Worm (Caenorhabditis elegans) whole organism, L2 larva: ENCODE data around the gene gcy-9.

Experiments
- F13H6.1 ChIP-seq: sonication (generic microtip); optimal IDR thresholded peaks from 2 replicates; lab custom pipeline; 2016; ENCODE audit warnings: missing genetic modification characterization, missing compliant biosample characterization
- Y55F3AM.14 ChIP-seq: fragments of 200-800 bp; sonication (Bioruptor generic); optimal IDR thresholded peaks from 2 replicates; lab custom pipeline; 2018; ENCODE audit warnings: mild to moderate bottlenecking, missing genetic modification characterization, missing compliant biosample characterization
- ZK546.5 ChIP-seq: sonication (generic microtip); optimal IDR thresholded peaks from 2 replicates; lab custom pipeline; 2017; ENCODE audit warnings: missing biosample characterization, missing genetic modification characterization
- alr-1 ChIP-seq: fragments of 150-350 bp; optimal IDR thresholded peaks from 2 replicates; lab custom pipeline; 2014; ENCODE audit warnings: missing biosample characterization, missing genetic modification characterization
- aly-2 ChIP-seq: fragments of 150-350 bp; optimal IDR thresholded peaks from 2 replicates; lab custom pipeline; 2014; ENCODE audit warnings: missing biosample characterization, missing genetic modification characterization
- ama-1 ChIP-seq: fragments of 150-350 bp; optimal IDR thresholded peaks from 2 replicates; lab custom pipeline; 2018; ENCODE audit warnings: inconsistent platforms
- blmp-1 ChIP-seq: sonication (generic microtip); optimal IDR thresholded peaks from 2 replicates; lab custom pipeline; 2017; ENCODE audit warnings: missing genetic modification characterization, mild to moderate bottlenecking, missing compliant biosample characterization, antibody characterized with exemption, moderate library complexity; ENCODE audit not compliant: insufficient read depth
- ceh-16 ChIP-seq: fragments of 150-350 bp; optimal IDR thresholded peaks from 2 replicates; lab custom pipeline; 2014; ENCODE audit warnings: missing biosample characterization, missing genetic modification characterization
- ceh-82 ChIP-seq: fragments of 150-350 bp; optimal IDR thresholded peaks from 2 replicates; lab custom pipeline; 2014; ENCODE audit warnings: missing biosample characterization, missing genetic modification characterization
- crh-2 ChIP-seq: sonication (generic microtip); optimal IDR thresholded peaks from 2 replicates; lab custom pipeline; 2017; ENCODE audit warnings: missing biosample characterization, missing genetic modification characterization
- egl-27 ChIP-seq: sonication (generic microtip); optimal IDR thresholded peaks from 3 replicates; lab custom pipeline; 2017; ENCODE audit warnings: missing biosample characterization, missing genetic modification reagents, missing genetic modification characterization
- elt-3 ChIP-seq: sonication (generic microtip); optimal IDR thresholded peaks from 2 replicates; lab custom pipeline; 2017; ENCODE audit warnings: missing biosample characterization, missing genetic modification characterization
- fos-1 ChIP-seq: fragments of 150-350 bp; optimal IDR thresholded peaks from 2 replicates; lab custom pipeline; 2014; ENCODE audit warnings: missing biosample characterization, missing genetic modification characterization
- gmeb-1 ChIP-seq: fragments of 150-350 bp; optimal IDR thresholded peaks from 2 replicates; lab custom pipeline; 2014; ENCODE audit warnings: missing biosample characterization, missing genetic modification characterization
- lin-11 ChIP-seq: fragments of 150-350 bp; sonication (generic microtip); optimal IDR thresholded peaks from 2 replicates; lab custom pipeline; 2014; ENCODE audit warnings: missing biosample characterization, missing genetic modification characterization, inconsistent platforms, mixed read lengths
- lin-13 ChIP-seq: fragments of 150-350 bp; optimal IDR thresholded peaks from 2 replicates; lab custom pipeline; 2014; ENCODE audit warnings: missing biosample characterization, missing genetic modification reagents, missing genetic modification characterization
- lin-39 ChIP-seq: fragments of 150-350 bp; optimal IDR thresholded peaks from 2 replicates; lab custom pipeline; 2014; ENCODE audit warnings: missing biosample characterization, missing genetic modification reagents, missing genetic modification characterization
- lsy-2 ChIP-seq, 2 experiments: fragments of 150-350 bp in 1 of 2; sonication (generic microtip) in 1 of 2; optimal IDR thresholded peaks; 2 replicates each; lab custom pipeline; 2014 to 2017; ENCODE audit warnings: missing biosample characterization in 2 of 2, missing genetic modification characterization in 2 of 2
- mab-5 ChIP-seq: fragments of 150-350 bp; optimal IDR thresholded peaks from 2 replicates; lab custom pipeline; 2014; ENCODE audit warnings: missing biosample characterization, missing genetic modification characterization
- mdl-1 ChIP-seq, 2 experiments: fragments of 150-350 bp in 1 of 2; sonication (generic microtip) in 1 of 2; optimal IDR thresholded peaks; 2 replicates each; lab custom pipeline; 2017; ENCODE audit warnings: missing biosample characterization in 2 of 2, missing genetic modification characterization in 2 of 2
- nhr-10 ChIP-seq: sonication (generic microtip); optimal IDR thresholded peaks from 2 replicates; lab custom pipeline; 2017; ENCODE audit warnings: missing biosample characterization, missing genetic modification characterization
- nhr-11 ChIP-seq: fragments of 150-350 bp; optimal IDR thresholded peaks from 2 replicates; lab custom pipeline; 2014; ENCODE audit warnings: missing biosample characterization, missing genetic modification characterization
- nhr-12 ChIP-seq: fragments of 150-350 bp; optimal IDR thresholded peaks from 2 replicates; lab custom pipeline; 2014; ENCODE audit warnings: missing biosample characterization, missing genetic modification characterization
- nhr-129 ChIP-seq: fragments of 150-350 bp; optimal IDR thresholded peaks from 2 replicates; lab custom pipeline; 2014; ENCODE audit warnings: missing biosample characterization, missing genetic modification characterization
- nhr-23 ChIP-seq: fragments of 150-350 bp; optimal IDR thresholded peaks from 2 replicates; lab custom pipeline; 2014; ENCODE audit warnings: missing biosample characterization, missing genetic modification reagents, missing genetic modification characterization
- nhr-25 ChIP-seq: fragments of 150-350 bp; sonication (generic microtip); optimal IDR thresholded peaks from 3 replicates; lab custom pipeline; 2014; ENCODE audit warnings: missing biosample characterization, missing genetic modification characterization
- nhr-6 ChIP-seq: fragments of 150-350 bp; optimal IDR thresholded peaks from 2 replicates; lab custom pipeline; 2014; ENCODE audit warnings: missing biosample characterization, missing genetic modification characterization
- nhr-77 ChIP-seq: fragments of 150-350 bp; optimal IDR thresholded peaks from 2 replicates; lab custom pipeline; 2014; ENCODE audit warnings: missing biosample characterization, missing genetic modification characterization
- peb-1 ChIP-seq: fragments of 150-350 bp; optimal IDR thresholded peaks from 2 replicates; lab custom pipeline; 2014; ENCODE audit warnings: missing biosample characterization, missing genetic modification characterization
- sem-4 ChIP-seq: fragments of 150-350 bp; optimal IDR thresholded peaks from 2 replicates; lab custom pipeline; 2014; ENCODE audit warnings: missing biosample characterization, missing genetic modification reagents, missing genetic modification characterization
- sma-3 ChIP-seq: sonication (generic microtip); optimal IDR thresholded peaks from 2 replicates; lab custom pipeline; 2016; ENCODE audit warnings: missing genetic modification reagents, missing genetic modification characterization, missing compliant biosample characterization
- snpc-4 ChIP-seq: fragments of 150-350 bp; optimal IDR thresholded peaks from 2 replicates; lab custom pipeline; 2014; ENCODE audit warnings: missing biosample characterization, missing genetic modification characterization
- unc-39 ChIP-seq: fragments of 150-350 bp; optimal IDR thresholded peaks from 2 replicates; lab custom pipeline; 2014; ENCODE audit warnings: missing biosample characterization, missing genetic modification characterization
- unc-55 ChIP-seq: fragments of 150-350 bp; sonication (generic microtip); optimal IDR thresholded peaks from 3 replicates; lab custom pipeline; 2014; ENCODE audit warnings: missing biosample characterization, missing genetic modification reagents, missing genetic modification characterization
- zag-1 ChIP-seq: fragments of 150-350 bp; optimal IDR thresholded peaks from 2 replicates; lab custom pipeline; 2014; ENCODE audit warnings: missing biosample characterization, missing genetic modification characterization
- ztf-1 ChIP-seq: fragments of 200-800 bp; sonication (Bioruptor generic); conservative IDR thresholded peaks from 2 replicates; pipeline ENCODE4 v1.3.6; 2022; ENCODE audit warnings: missing genetic modification characterization, missing compliant biosample characterization
- ztf-11 ChIP-seq: sonication (generic microtip); optimal IDR thresholded peaks from 2 replicates; lab custom pipeline; 2017; ENCODE audit warnings: missing biosample characterization, missing genetic modification characterization
- ztf-4 ChIP-seq: fragments of 150-350 bp; optimal IDR thresholded peaks from 2 replicates; lab custom pipeline; 2014; ENCODE audit warnings: missing biosample characterization, missing genetic modification characterization

gcy-9 gene

DNA sequence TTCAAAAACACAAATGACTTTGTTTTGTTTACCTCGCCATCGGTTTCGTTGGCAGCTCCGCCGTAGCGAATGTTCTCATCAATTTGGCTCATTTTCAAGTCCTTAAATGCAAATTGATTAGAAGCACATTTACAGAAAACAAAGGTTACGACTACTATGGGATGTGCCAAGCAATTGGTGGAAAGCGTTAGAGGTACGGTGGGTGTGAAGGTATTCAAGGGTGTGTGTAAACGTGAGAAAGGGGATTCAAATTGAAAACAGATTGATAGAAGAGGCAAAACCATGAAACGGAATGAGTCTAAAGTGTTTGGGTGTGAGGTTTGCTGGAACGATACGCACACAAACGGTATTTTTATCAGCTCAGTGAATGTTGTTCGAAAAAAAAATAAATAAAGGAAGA, 39.7 kb upstream of the gcy-9 start, which contains the start of gene tni-1:
TSS of gene tni-1 (minus strand) at position 101 of the 400 bp plus-strand sequence.
- TF ChIP-seq peb-1 (tag; lab: Kevin White, UChicago) (no peak), zag-1 (tag; lab: Kevin White, UChicago) (no peak), unc-39 (no peak), blmp-1 (tag; lab: Kevin White, UChicago) (no peak), elt-3 (no peak), sma-3 (GFP tag; lab: Kevin White, UChicago) (no peak), lin-11 (no peak), nhr-10 (tag; lab: Kevin White, UChicago) (no peak), nhr-129 (tag; lab: Kevin White, UChicago) (no peak), sem-4 (tag; lab: Kevin White, UChicago) (no peak), lin-13 (GFP tag; lab: Kevin White, UChicago) (no peak), crh-2 (tag; lab: Kevin White, UChicago) (no peak), nhr-23 (tag; lab: Kevin White, UChicago) (no peak), ztf-11 (tag; lab: Kevin White, UChicago) (no peak), unc-55 (GFP tag; lab: Kevin White, UChicago) (no peak), fos-1 (tag; lab: Kevin White, UChicago) (no peak)
- TF ChIP-seq, all 48 proteins: peak for 0

DNA sequence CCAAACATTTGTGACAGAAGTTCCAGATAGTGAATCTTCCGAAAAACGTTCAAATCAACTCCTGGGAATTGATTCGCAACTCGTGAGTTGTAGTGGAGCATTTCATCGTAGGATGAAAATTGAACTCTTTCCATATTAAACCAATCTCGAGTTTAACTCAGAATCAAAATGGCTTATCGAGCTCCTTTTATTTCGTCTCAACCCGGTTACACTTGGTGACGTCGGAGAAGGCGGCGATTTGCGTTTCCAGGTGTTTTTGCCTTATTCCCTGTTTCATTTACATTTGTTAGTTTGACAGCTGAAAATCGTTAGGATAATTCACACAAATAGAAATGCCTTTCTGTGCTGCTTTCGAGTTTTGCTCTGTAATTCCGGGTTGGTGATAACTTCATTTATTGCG, 37.8 kb upstream of the gcy-9 start, which contains the start of gene F42E11.3:
TSS of gene F42E11.3 (minus strand) at position 101 of the 400 bp plus-strand sequence.
- TF ChIP-seq nhr-10 (tag; lab: Kevin White, UChicago) (no peak), mdl-1 (tag; optimal IDR thresholded peaks at IDR 0.05; lab: Kevin White, UChicago) (no peak), ztf-4 (tag; lab: Kevin White, UChicago) (no peak), nhr-129 (tag; lab: Kevin White, UChicago) (no peak), aly-2 (tag; lab: Kevin White, UChicago) (no peak), F13H6.1 (tag; lab: Kevin White, UChicago) (no peak)

DNA sequence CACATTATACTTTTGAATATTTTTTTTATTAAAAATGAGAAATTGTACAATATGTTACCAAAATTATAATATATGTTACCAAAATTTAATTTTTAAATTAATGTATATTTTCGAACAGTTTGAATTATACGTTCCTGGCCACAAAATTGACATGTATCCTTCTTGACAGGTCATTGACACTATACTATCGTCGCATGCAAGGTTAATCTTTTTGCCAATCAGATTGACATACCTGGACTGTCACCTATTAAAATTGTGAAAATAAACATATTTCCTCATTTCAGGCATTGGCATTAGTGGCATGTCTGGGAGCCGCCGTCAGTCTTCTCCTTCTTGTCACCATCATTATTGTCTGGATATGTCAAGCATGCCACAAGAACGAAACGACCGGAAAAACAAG, 32.4 kb upstream of the gcy-9 start:
- no peak for TF ChIP-seq ztf-1 (GFP tag; lab: Robert Waterston, UW)
- no peak for TF ChIP-seq crh-2 (tag; lab: Kevin White, UChicago)
- no peak for TF ChIP-seq peb-1 (tag; lab: Kevin White, UChicago)
- no peak for TF ChIP-seq blmp-1 (tag; lab: Kevin White, UChicago)
- no peak for TF ChIP-seq nhr-23 (tag; lab: Kevin White, UChicago)
- no peak for TF ChIP-seq gmeb-1 (tag; lab: Kevin White, UChicago)
- TF ChIP-seq F13H6.1 (tag; lab: Kevin White, UChicago) = no peak
- no peak for TF ChIP-seq nhr-129 (tag; lab: Kevin White, UChicago)
- no peak for TF ChIP-seq nhr-10 (tag; lab: Kevin White, UChicago)
- no peak for TF ChIP-seq unc-55 (GFP tag; lab: Kevin White, UChicago)
- no peak for TF ChIP-seq ceh-16 (tag; lab: Kevin White, UChicago)
- TF ChIP-seq snpc-4 (tag; lab: Kevin White, UChicago) = no peak
- no peak for TF ChIP-seq mab-5 (tag; lab: Kevin White, UChicago)
- TF ChIP-seq lin-11 = no peak
- TF ChIP-seq nhr-6 (tag; lab: Kevin White, UChicago) = no peak
- TF ChIP-seq ZK546.5 (tag; lab: Kevin White, UChicago) = no peak
- no peak for TF ChIP-seq nhr-25
- TF ChIP-seq nhr-77 (tag; lab: Kevin White, UChicago) = no peak

DNA sequence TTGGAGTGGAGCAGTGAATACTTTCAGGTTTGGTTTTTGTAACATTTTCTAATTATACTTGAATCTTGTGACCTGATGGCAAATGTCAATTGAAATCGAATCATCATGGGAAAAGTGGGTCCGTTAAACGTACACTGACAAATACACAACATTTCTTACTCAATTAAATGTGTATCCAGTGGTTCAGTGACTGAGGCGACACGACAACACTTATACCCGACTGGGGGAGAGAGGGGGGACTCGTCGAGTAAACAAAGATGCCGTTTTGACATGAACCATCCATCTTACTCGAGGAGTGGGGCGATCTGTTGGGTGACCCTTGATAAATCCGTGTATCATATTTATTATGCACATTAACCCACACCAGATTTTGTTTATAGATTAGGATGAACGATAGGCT, 31.2 kb upstream of the gcy-9 start:
- TF ChIP-seq nhr-129 (tag; lab: Kevin White, UChicago) (peak; percentile 36), ceh-82 (tag; lab: Kevin White, UChicago) (no peak), peb-1 (tag; lab: Kevin White, UChicago) (no peak), lsy-2 (tag; optimal IDR thresholded peaks at IDR 0.05; lab: Kevin White, UChicago) (peak in 1 of 2 experiments; percentile 18), mab-5 (tag; lab: Kevin White, UChicago) (peak; percentile 23)

DNA sequence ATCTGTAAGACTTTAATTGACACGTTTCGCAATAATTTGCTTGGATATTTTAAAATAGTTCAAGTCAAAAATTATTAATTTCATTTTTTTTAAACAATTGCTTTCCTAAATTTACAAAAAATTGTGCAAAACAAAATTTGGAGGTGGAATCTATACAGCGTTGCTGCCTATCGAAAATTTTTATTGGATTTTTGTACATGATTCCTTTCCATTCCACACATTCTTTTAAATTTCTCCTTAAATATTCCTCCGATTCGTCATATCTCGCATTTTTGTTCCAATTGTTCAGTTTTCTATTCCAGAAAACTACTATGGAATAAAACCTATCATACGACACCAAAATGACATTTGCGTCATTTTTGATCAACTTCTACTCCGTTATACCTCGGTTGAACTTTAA, 30.7 kb upstream of the gcy-9 start, which contains the start of gene ttyh-1:
TSS of gene ttyh-1 (plus strand) at position 301 of the 400 bp plus-strand sequence.
- no peak for TF ChIP-seq unc-55 (GFP tag; lab: Kevin White, UChicago)
- TF ChIP-seq nhr-11 = no peak
- no peak for TF ChIP-seq nhr-12
- no peak for TF ChIP-seq ama-1 (lab: Kevin White, UChicago)
- TF ChIP-seq ztf-4 (tag; lab: Kevin White, UChicago) = no peak
- no peak for TF ChIP-seq ztf-1 (GFP tag; lab: Robert Waterston, UW)
- TF ChIP-seq egl-27 (tag; lab: Kevin White, UChicago) = no peak
- no peak for TF ChIP-seq alr-1 (tag; lab: Kevin White, UChicago)
- TF ChIP-seq lin-39 (tag; lab: Kevin White, UChicago) = no peak
- no peak for TF ChIP-seq ceh-82 (tag; lab: Kevin White, UChicago)
- TF ChIP-seq Y55F3AM.14 (GFP tag; lab: Kevin White, UChicago) = no peak
- no peak for TF ChIP-seq F13H6.1 (tag; lab: Kevin White, UChicago)
- no peak for TF ChIP-seq fos-1 (tag; lab: Kevin White, UChicago)
- no peak for TF ChIP-seq nhr-6 (tag; lab: Kevin White, UChicago)
